Worm (Caenorhabditis elegans) whole organism, early embryonic: Measurements from ENCODE around the gene srx-58.

Experiments used
- B0310.2 ChIP-seq: sonication (generic microtip); optimal IDR thresholded peaks from 2 replicates; lab custom pipeline; 2016; ENCODE audit warnings: mild to moderate bottlenecking, missing genetic modification characterization, missing compliant biosample characterization
- ama-1 ChIP-seq: fragments of 150-350 bp; optimal IDR thresholded peaks from 2 replicates; lab custom pipeline; 2014
- ceh-13 ChIP-seq: fragments of 200-800 bp; sonication (Bioruptor generic); optimal IDR thresholded peaks from 2 replicates; lab custom pipeline; 2018; ENCODE audit warnings: mild to moderate bottlenecking, missing genetic modification characterization, missing compliant biosample characterization
- ceh-36 ChIP-seq: sonication (generic microtip); optimal IDR thresholded peaks from 2 replicates; lab custom pipeline; 2016; ENCODE audit warnings: missing genetic modification characterization, inconsistent platforms, missing compliant biosample characterization
- ets-7 ChIP-seq: sonication (generic microtip); optimal IDR thresholded peaks from 2 replicates; lab custom pipeline; 2016; ENCODE audit warnings: missing genotype, missing genetic modification characterization, missing compliant biosample characterization
- flt-1 ChIP-seq: fragments of 200-800 bp; sonication (Bioruptor generic); IDR thresholded peaks from 2 replicates; pipeline ENCODE4 v1.3.6; 2022; ENCODE audit warnings: missing genetic modification characterization, missing compliant biosample characterization
- hmg-4 ChIP-seq: fragments of 200-800 bp; sonication (Bioruptor generic); optimal IDR thresholded peaks from 2 replicates; lab custom pipeline; 2018; ENCODE audit warnings: mild to moderate bottlenecking, missing genetic modification characterization, missing compliant biosample characterization
- pes-1 ChIP-seq: fragments of 200-800 bp; sonication (Bioruptor generic); IDR thresholded peaks from 2 replicates; pipeline ENCODE4 v1.3.6; 2022; ENCODE audit warnings: missing genetic modification reagents, missing genetic modification characterization, missing compliant biosample characterization

ce11 chrV:15350615-15351014 lies 1.9 kb upstream of the srx-58 start, which contains the start of gene clec-231:
- TF ChIP-seq ama-1 (no peak), flt-1 (GFP tag; lab: Robert Waterston, UW) (no peak), B0310.2 (tag; lab: Kevin White, UChicago) (no peak), ceh-36 (no peak), ceh-13 (no peak), pes-1 (GFP tag; lab: Robert Waterston, UW) (no peak), hmg-4 (no peak), ets-7 (tag; lab: Kevin White, UChicago) (no peak)
